Worm (Caenorhabditis elegans) whole organism, late embryonic: ENCODE results near the gene E02H4.7.

Experiments used
- K09A11.1 ChIP-seq: sonication (generic microtip); optimal IDR thresholded peaks from 2 replicates; lab custom pipeline; 2017; ENCODE audit warnings: antibody characterized with exemption, mild to moderate bottlenecking, missing genetic modification characterization, missing compliant biosample characterization; ENCODE audit not compliant: insufficient read depth
- T23F11.4 ChIP-seq: fragments of 200-800 bp; sonication (Bioruptor generic); optimal IDR thresholded peaks from 2 replicates; lab custom pipeline; 2018; ENCODE audit warnings: mild to moderate bottlenecking, missing genetic modification characterization, missing compliant biosample characterization
- ahr-1 ChIP-seq: sonication (generic microtip); optimal IDR thresholded peaks from 2 replicates; lab custom pipeline; 2016; ENCODE audit warnings: missing genetic modification characterization, missing compliant biosample characterization
- ceh-14 ChIP-seq: sonication (generic microtip); optimal IDR thresholded peaks from 2 replicates; lab custom pipeline; 2016; ENCODE audit warnings: missing genotype, missing genetic modification characterization, missing compliant biosample characterization
- ceh-19 ChIP-seq: fragments of 200-800 bp; sonication (Bioruptor generic); optimal IDR thresholded peaks from 2 replicates; lab custom pipeline; 2018; ENCODE audit warnings: mild to moderate bottlenecking, missing genetic modification characterization, missing compliant biosample characterization
- ceh-2 ChIP-seq: sonication (generic microtip); optimal IDR thresholded peaks from 2 replicates; lab custom pipeline; 2016; ENCODE audit warnings: missing genotype, missing genetic modification characterization, missing compliant biosample characterization
- ceh-22 ChIP-seq: sonication (generic microtip); optimal IDR thresholded peaks from 2 replicates; lab custom pipeline; 2017; ENCODE audit warnings: missing biosample characterization, missing genetic modification characterization
- ceh-30 ChIP-seq: fragments of 150-350 bp; optimal IDR thresholded peaks from 2 replicates; lab custom pipeline; 2014; ENCODE audit warnings: missing biosample characterization, missing genetic modification characterization
- ceh-34 ChIP-seq: sonication (generic microtip); optimal IDR thresholded peaks from 2 replicates; lab custom pipeline; 2016; ENCODE audit warnings: mild to moderate bottlenecking, missing genetic modification characterization, missing compliant biosample characterization
- ceh-48 ChIP-seq: sonication (generic microtip); optimal IDR thresholded peaks from 2 replicates; lab custom pipeline; 2016; ENCODE audit warnings: missing genetic modification characterization, inconsistent platforms, missing compliant biosample characterization
- ceh-6 ChIP-seq: fragments of 200-800 bp; sonication (Bioruptor generic); optimal IDR thresholded peaks from 2 replicates; lab custom pipeline; 2018; ENCODE audit warnings: mild to moderate bottlenecking, missing genetic modification characterization, missing compliant biosample characterization
- che-1 ChIP-seq: sonication (generic microtip); optimal IDR thresholded peaks from 2 replicates; lab custom pipeline; 2016; ENCODE audit warnings: mild to moderate bottlenecking, missing genetic modification characterization, missing compliant biosample characterization
- dmd-4 ChIP-seq: sonication (generic microtip); optimal IDR thresholded peaks from 2 replicates; lab custom pipeline; 2016; ENCODE audit warnings: borderline replicate concordance, missing genetic modification characterization, missing compliant biosample characterization
- elt-2 ChIP-seq: sonication (generic microtip); optimal IDR thresholded peaks from 2 replicates; lab custom pipeline; 2016; ENCODE audit warnings: missing genetic modification reagents, missing genetic modification characterization, missing compliant biosample characterization
- ets-4 ChIP-seq: sonication (generic microtip); optimal IDR thresholded peaks from 2 replicates; lab custom pipeline; 2016; ENCODE audit warnings: missing genetic modification characterization, missing compliant biosample characterization
- eyg-1 ChIP-seq: sonication (generic microtip); optimal IDR thresholded peaks from 2 replicates; lab custom pipeline; 2016; ENCODE audit warnings: missing genotype, missing genetic modification characterization, missing compliant biosample characterization
- hlh-13 ChIP-seq: fragments of 200-800 bp; sonication (Bioruptor generic); optimal IDR thresholded peaks from 2 replicates; lab custom pipeline; 2018; ENCODE audit warnings: mild to moderate bottlenecking, missing genetic modification characterization, missing compliant biosample characterization
- hlh-6 ChIP-seq: sonication (generic microtip); optimal IDR thresholded peaks from 2 replicates; lab custom pipeline; 2016; ENCODE audit warnings: missing genotype, missing genetic modification characterization, missing compliant biosample characterization
- hlh-8 ChIP-seq: sonication (generic microtip); optimal IDR thresholded peaks from 2 replicates; lab custom pipeline; 2016; ENCODE audit warnings: missing genotype, missing genetic modification characterization, missing compliant biosample characterization
- lim-6 ChIP-seq: sonication (generic microtip); optimal IDR thresholded peaks from 2 replicates; lab custom pipeline; 2016; ENCODE audit warnings: missing genetic modification characterization, missing compliant biosample characterization
- lin-11 ChIP-seq: fragments of 200-800 bp; sonication (Bioruptor generic); optimal IDR thresholded peaks from 2 replicates; lab custom pipeline; 2018; ENCODE audit warnings: mild to moderate bottlenecking, missing genetic modification characterization, missing compliant biosample characterization
- mec-3 ChIP-seq: sonication (generic microtip); optimal IDR thresholded peaks from 2 replicates; lab custom pipeline; 2016; ENCODE audit warnings: borderline replicate concordance, missing genetic modification characterization, missing compliant biosample characterization
- npax-4 ChIP-seq: sonication (generic microtip); optimal IDR thresholded peaks from 2 replicates; lab custom pipeline; 2016; ENCODE audit warnings: missing genetic modification characterization, missing compliant biosample characterization
- pag-3 ChIP-seq: sonication (generic microtip); optimal IDR thresholded peaks from 2 replicates; lab custom pipeline; 2016; ENCODE audit warnings: missing compliant biosample characterization, missing genetic modification characterization, borderline replicate concordance
- pat-9 ChIP-seq: fragments of 200-800 bp; sonication (Bioruptor generic); optimal IDR thresholded peaks from 2 replicates; lab custom pipeline; 2018; ENCODE audit warnings: mild to moderate bottlenecking, missing genetic modification characterization, moderate library complexity, missing compliant biosample characterization
- pax-1 ChIP-seq: fragments of 150-350 bp; optimal IDR thresholded peaks from 2 replicates; lab custom pipeline; 2014; ENCODE audit warnings: missing biosample characterization, missing genetic modification characterization
- pha-4 ChIP-seq: fragments of 150-350 bp; optimal IDR thresholded peaks from 2 replicates; lab custom pipeline; 2018; ENCODE audit warnings: missing biosample characterization, missing genetic modification reagents, missing genetic modification characterization
- pros-1 ChIP-seq: fragments of 150-350 bp; optimal IDR thresholded peaks from 2 replicates; lab custom pipeline; 2014; ENCODE audit warnings: missing biosample characterization, missing genetic modification reagents, missing genetic modification characterization
- ref-2 ChIP-seq: sonication (generic microtip); optimal IDR thresholded peaks from 2 replicates; lab custom pipeline; 2016; ENCODE audit warnings: missing genetic modification characterization, missing compliant biosample characterization
- rnt-1 ChIP-seq: sonication (generic microtip); optimal IDR thresholded peaks from 2 replicates; lab custom pipeline; 2016; ENCODE audit warnings: missing genetic modification characterization, missing compliant biosample characterization
- sdc-2 ChIP-seq: sonication (generic microtip); optimal IDR thresholded peaks from 2 replicates; lab custom pipeline; 2016; ENCODE audit warnings: missing genotype, missing genetic modification characterization, missing compliant biosample characterization
- tbx-7 ChIP-seq: sonication (generic microtip); optimal IDR thresholded peaks from 2 replicates; lab custom pipeline; 2016; ENCODE audit warnings: missing genotype, missing genetic modification characterization, missing compliant biosample characterization
- ttx-3 ChIP-seq: sonication (generic microtip); optimal IDR thresholded peaks from 2 replicates; lab custom pipeline; 2016; ENCODE audit warnings: missing genetic modification reagents, missing genetic modification characterization, missing compliant biosample characterization
- unc-55 ChIP-seq: sonication (generic microtip); optimal IDR thresholded peaks from 2 replicates; lab custom pipeline; 2017; ENCODE audit warnings: missing biosample characterization, missing genetic modification reagents, missing genetic modification characterization
- unc-86 ChIP-seq: sonication (generic microtip); optimal IDR thresholded peaks from 2 replicates; lab custom pipeline; 2016; ENCODE audit warnings: missing genetic modification characterization, missing compliant biosample characterization
- zip-5 ChIP-seq: sonication (generic microtip); optimal IDR thresholded peaks from 2 replicates; lab custom pipeline; 2016; ENCODE audit warnings: missing genetic modification characterization, missing compliant biosample characterization
- ztf-16 ChIP-seq: sonication (generic microtip); optimal IDR thresholded peaks from 2 replicates; lab custom pipeline; 2017; ENCODE audit warnings: missing genetic modification characterization, missing compliant biosample characterization

Gene E02H4.7

ce11 chrX:14231987-14232386 is 24.1 kb upstream of the E02H4.7 start:
- TF ChIP-seq elt-2 (tag; lab: Kevin White, UChicago) (no peak), rnt-1 (tag; lab: Kevin White, UChicago) (no peak), ttx-3 (tag; lab: Kevin White, UChicago) (no peak), pat-9 (tag; lab: Kevin White, UChicago) (no peak), ahr-1 (tag; lab: Kevin White, UChicago) (no peak), unc-55 (GFP tag; lab: Kevin White, UChicago) (no peak), ceh-19 (GFP tag; lab: Kevin White, UChicago) (no peak), ceh-2 (tag; lab: Kevin White, UChicago) (no peak)
- TF ChIP-seq, all 69 proteins: peak for 0

- TF ChIP-seq ceh-22 (tag; lab: Kevin White, UChicago) (no peak), ceh-48 (no peak), pha-4 (tag; lab: Kevin White, UChicago) (no peak), lim-6 (no peak), ahr-1 (tag; lab: Kevin White, UChicago) (no peak), ceh-6 (GFP tag; lab: Kevin White, UChicago) (no peak), unc-55 (GFP tag; lab: Kevin White, UChicago) (no peak), hlh-8 (no peak), ceh-19 (GFP tag; lab: Kevin White, UChicago) (no peak), unc-86 (tag; lab: Kevin White, UChicago) (no peak), hlh-13 (GFP tag; lab: Kevin White, UChicago) (no peak), T23F11.4 (no peak), K09A11.1 (tag; lab: Kevin White, UChicago) (no peak), eyg-1 (tag; lab: Kevin White, UChicago) (no peak), ref-2 (tag; lab: Kevin White, UChicago) (no peak), ceh-30 (tag; lab: Kevin White, UChicago) (no peak), hlh-6 (tag; lab: Kevin White, UChicago) (no peak), pax-1 (tag; lab: Kevin White, UChicago) (no peak), pag-3 (tag; lab: Kevin White, UChicago) (no peak)
Observed at ce11 chrX:14234366-14234765, 21.7 kb upstream of the E02H4.7 start, which contains the start of gene srg-36. TSS of gene srg-36 (minus strand) at chrX:14234466.

DNA sequence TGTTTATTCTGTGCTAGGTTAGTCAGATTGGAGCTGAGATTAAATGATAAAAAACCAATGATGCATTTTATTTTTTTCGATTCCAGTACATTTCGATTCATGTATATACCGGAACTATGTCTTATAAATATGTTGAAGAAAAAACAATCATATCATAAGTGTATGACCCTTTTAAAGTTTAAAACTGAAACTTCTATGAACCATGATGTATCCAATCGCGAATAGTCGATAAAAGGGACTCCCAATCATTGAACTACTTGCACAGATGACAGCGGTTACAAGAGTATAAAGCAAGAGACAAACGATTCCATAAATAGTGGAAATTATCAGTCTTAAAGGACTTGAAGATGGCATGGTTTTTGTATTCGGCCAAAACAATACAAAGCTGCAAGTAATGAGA is 21.1 kb upstream of the E02H4.7 start, which contains the start of gene srg-37:
TSS of gene srg-37 (minus strand) at position 101 of the 400 bp plus-strand sequence.
- no peak for TF ChIP-seq ahr-1 (tag; lab: Kevin White, UChicago)
- no peak for TF ChIP-seq ceh-14 (tag; lab: Kevin White, UChicago)
- no peak for TF ChIP-seq tbx-7
- no peak for TF ChIP-seq ceh-22 (tag; lab: Kevin White, UChicago)
- TF ChIP-seq unc-55 (GFP tag; lab: Kevin White, UChicago): no peak
- TF ChIP-seq sdc-2 (tag; lab: Kevin White, UChicago): no peak
- TF ChIP-seq che-1 (tag; lab: Kevin White, UChicago): no peak
- TF ChIP-seq mec-3 (tag; lab: Kevin White, UChicago): no peak
- TF ChIP-seq ref-2 (tag; lab: Kevin White, UChicago): no peak
- no peak for TF ChIP-seq dmd-4 (tag; lab: Kevin White, UChicago)
- no peak for TF ChIP-seq ceh-34
- TF ChIP-seq ets-4 (tag; lab: Kevin White, UChicago): no peak
- TF ChIP-seq lin-11 (tag; lab: Kevin White, UChicago): no peak
- no peak for TF ChIP-seq zip-5
- no peak for TF ChIP-seq unc-86 (tag; lab: Kevin White, UChicago)
- TF ChIP-seq pax-1 (tag; lab: Kevin White, UChicago): no peak
- TF ChIP-seq pros-1 (tag; lab: Kevin White, UChicago): no peak
- no peak for TF ChIP-seq npax-4 (tag; lab: Kevin White, UChicago)
- no peak for TF ChIP-seq ztf-16
